Worm (Caenorhabditis elegans) whole organism, late embryonic: Measurements from ENCODE around the gene F41G4.13.

Experiments used
- C08G9.2 ChIP-seq: sonication (generic microtip); optimal IDR thresholded peaks from 2 replicates; lab custom pipeline; 2016; ENCODE audit warnings: mild to moderate bottlenecking, missing genetic modification characterization, moderate library complexity, missing compliant biosample characterization
- F13H6.1 ChIP-seq: sonication (generic microtip); optimal IDR thresholded peaks from 2 replicates; lab custom pipeline; 2016; ENCODE audit warnings: missing genetic modification characterization, missing compliant biosample characterization
- K09A11.1 ChIP-seq: sonication (generic microtip); optimal IDR thresholded peaks from 2 replicates; lab custom pipeline; 2017; ENCODE audit warnings: antibody characterized with exemption, mild to moderate bottlenecking, missing genetic modification characterization, missing compliant biosample characterization; ENCODE audit not compliant: insufficient read depth
- ceh-18 ChIP-seq: sonication (generic microtip); optimal IDR thresholded peaks from 2 replicates; lab custom pipeline; 2016; ENCODE audit warnings: missing genetic modification characterization, missing compliant biosample characterization
- ceh-2 ChIP-seq: sonication (generic microtip); optimal IDR thresholded peaks from 2 replicates; lab custom pipeline; 2016; ENCODE audit warnings: missing genotype, missing genetic modification characterization, missing compliant biosample characterization
- ceh-22 ChIP-seq: sonication (generic microtip); optimal IDR thresholded peaks from 2 replicates; lab custom pipeline; 2017; ENCODE audit warnings: missing biosample characterization, missing genetic modification characterization
- ceh-24 ChIP-seq: sonication (generic microtip); optimal IDR thresholded peaks from 2 replicates; lab custom pipeline; 2016; ENCODE audit warnings: mild to moderate bottlenecking, missing genetic modification characterization, missing compliant biosample characterization
- ceh-45 ChIP-seq: fragments of 200-800 bp; sonication (Bioruptor generic); IDR thresholded peaks from 2 replicates; pipeline ENCODE4 v1.3.6; 2022; ENCODE audit warnings: missing genetic modification reagents, missing genetic modification characterization, missing compliant biosample characterization
- ceh-48 ChIP-seq: sonication (generic microtip); optimal IDR thresholded peaks from 2 replicates; lab custom pipeline; 2016; ENCODE audit warnings: missing genetic modification characterization, inconsistent platforms, missing compliant biosample characterization
- dve-1 ChIP-seq: sonication (generic microtip); optimal IDR thresholded peaks from 2 replicates; lab custom pipeline; 2017; ENCODE audit warnings: antibody characterized with exemption, mild to moderate bottlenecking, missing genetic modification characterization, missing compliant biosample characterization
- elt-2 ChIP-seq: sonication (generic microtip); optimal IDR thresholded peaks from 2 replicates; lab custom pipeline; 2016; ENCODE audit warnings: missing genetic modification reagents, missing genetic modification characterization, missing compliant biosample characterization
- elt-4 ChIP-seq: sonication (generic microtip); optimal IDR thresholded peaks from 2 replicates; lab custom pipeline; 2016; ENCODE audit warnings: missing genetic modification characterization, missing compliant biosample characterization
- fkh-6 ChIP-seq: sonication (generic microtip); optimal IDR thresholded peaks from 2 replicates; lab custom pipeline; 2016; ENCODE audit warnings: missing genetic modification characterization, missing compliant biosample characterization
- hlh-13 ChIP-seq: fragments of 200-800 bp; sonication (Bioruptor generic); optimal IDR thresholded peaks from 2 replicates; lab custom pipeline; 2018; ENCODE audit warnings: mild to moderate bottlenecking, missing genetic modification characterization, missing compliant biosample characterization
- hlh-15 ChIP-seq: sonication (generic microtip); optimal IDR thresholded peaks from 2 replicates; lab custom pipeline; 2016; ENCODE audit warnings: missing genetic modification characterization, missing compliant biosample characterization
- lim-6 ChIP-seq: sonication (generic microtip); optimal IDR thresholded peaks from 2 replicates; lab custom pipeline; 2016; ENCODE audit warnings: missing genetic modification characterization, missing compliant biosample characterization
- lin-11 ChIP-seq: fragments of 200-800 bp; sonication (Bioruptor generic); optimal IDR thresholded peaks from 2 replicates; lab custom pipeline; 2018; ENCODE audit warnings: mild to moderate bottlenecking, missing genetic modification characterization, missing compliant biosample characterization
- madf-2 ChIP-seq: sonication (generic microtip); optimal IDR thresholded peaks from 2 replicates; lab custom pipeline; 2017; ENCODE audit warnings: missing genetic modification characterization, missing compliant biosample characterization
- nhr-11 ChIP-seq: fragments of 150-350 bp; optimal IDR thresholded peaks from 2 replicates; lab custom pipeline; 2014; ENCODE audit warnings: missing biosample characterization, missing genetic modification characterization
- nhr-232 ChIP-seq: sonication (generic microtip); optimal IDR thresholded peaks from 2 replicates; lab custom pipeline; 2016; ENCODE audit warnings: missing genetic modification characterization, missing compliant biosample characterization
- npax-4 ChIP-seq: sonication (generic microtip); optimal IDR thresholded peaks from 2 replicates; lab custom pipeline; 2016; ENCODE audit warnings: missing genetic modification characterization, missing compliant biosample characterization
- odd-2 ChIP-seq: sonication (generic microtip); optimal IDR thresholded peaks from 2 replicates; lab custom pipeline; 2017; ENCODE audit warnings: antibody characterized with exemption, mild to moderate bottlenecking, missing genetic modification characterization, missing compliant biosample characterization
- pag-3 ChIP-seq: sonication (generic microtip); optimal IDR thresholded peaks from 2 replicates; lab custom pipeline; 2016; ENCODE audit warnings: missing compliant biosample characterization, missing genetic modification characterization, borderline replicate concordance
- pat-9 ChIP-seq: fragments of 200-800 bp; sonication (Bioruptor generic); optimal IDR thresholded peaks from 2 replicates; lab custom pipeline; 2018; ENCODE audit warnings: mild to moderate bottlenecking, missing genetic modification characterization, moderate library complexity, missing compliant biosample characterization
- pax-1 ChIP-seq: fragments of 150-350 bp; optimal IDR thresholded peaks from 2 replicates; lab custom pipeline; 2014; ENCODE audit warnings: missing biosample characterization, missing genetic modification characterization
- pha-4 ChIP-seq: fragments of 150-350 bp; optimal IDR thresholded peaks from 2 replicates; lab custom pipeline; 2018; ENCODE audit warnings: missing biosample characterization, missing genetic modification reagents, missing genetic modification characterization
- pros-1 ChIP-seq: fragments of 150-350 bp; optimal IDR thresholded peaks from 2 replicates; lab custom pipeline; 2014; ENCODE audit warnings: missing biosample characterization, missing genetic modification reagents, missing genetic modification characterization
- sox-2 ChIP-seq: fragments of 200-800 bp; sonication (Bioruptor generic); IDR thresholded peaks from 2 replicates; pipeline ENCODE4 v1.3.6; 2022; ENCODE audit warnings: missing genetic modification reagents, missing genetic modification characterization, missing compliant biosample characterization
- tbx-2 ChIP-seq: sonication (generic microtip); optimal IDR thresholded peaks from 2 replicates; lab custom pipeline; 2016; ENCODE audit warnings: missing genetic modification characterization, missing compliant biosample characterization
- ttx-3 ChIP-seq: sonication (generic microtip); optimal IDR thresholded peaks from 2 replicates; lab custom pipeline; 2016; ENCODE audit warnings: missing genetic modification reagents, missing genetic modification characterization, missing compliant biosample characterization
- unc-3 ChIP-seq, 2 experiments: fragments of 200-800 bp in 1 of 2; sonication (Bioruptor generic) in 1 of 2; sonication (generic microtip) in 1 of 2; conservative IDR thresholded peaks in 1 of 2; optimal IDR thresholded peaks in 1 of 2; 2 replicates each; pipeline versions ENCODE4 v1.3.6 to Lab custom; 2016 to 2022; ENCODE audit warnings: missing compliant biosample characterization in 2 of 2, missing genetic modification characterization in 2 of 2, missing genetic modification reagents in 1 of 2
- unc-55 ChIP-seq: sonication (generic microtip); optimal IDR thresholded peaks from 2 replicates; lab custom pipeline; 2017; ENCODE audit warnings: missing biosample characterization, missing genetic modification reagents, missing genetic modification characterization
- unc-86 ChIP-seq: sonication (generic microtip); optimal IDR thresholded peaks from 2 replicates; lab custom pipeline; 2016; ENCODE audit warnings: missing genetic modification characterization, missing compliant biosample characterization
- zip-5 ChIP-seq: sonication (generic microtip); optimal IDR thresholded peaks from 2 replicates; lab custom pipeline; 2016; ENCODE audit warnings: missing genetic modification characterization, missing compliant biosample characterization
- ztf-16 ChIP-seq: sonication (generic microtip); optimal IDR thresholded peaks from 2 replicates; lab custom pipeline; 2017; ENCODE audit warnings: missing genetic modification characterization, missing compliant biosample characterization

Gene F41G4.13

ce11 chrX:16792700-16793176, 41.9 kb downstream of the F41G4.13 start, which contains the start of gene got-1.2:
Gene got-1.2, minus strand, starts transcription at chrX:16793126.
- TF ChIP-seq lin-11 (tag; lab: Kevin White, UChicago) (no peak), pat-9 (tag; lab: Kevin White, UChicago) (no peak), nhr-11 (no peak), fkh-6 (tag; lab: Kevin White, UChicago) (no peak), unc-3 (GFP tag; conservative IDR thresholded peaks at IDR 0.05; lab: Robert Waterston, UW) (no peak), unc-3 (tag; optimal IDR thresholded peaks at IDR 0.05; lab: Kevin White, UChicago) (no peak), ztf-16 (tag; lab: Kevin White, UChicago) (no peak), madf-2 (no peak), C08G9.2 (no peak), dve-1 (tag; lab: Kevin White, UChicago) (no peak)

ce11 chrX:16787152-16787551, 47.4 kb downstream of the F41G4.13 start:
- no peak for TF ChIP-seq ttx-3 (tag; lab: Kevin White, UChicago)
- TF ChIP-seq hlh-15 (tag; lab: Kevin White, UChicago): no peak
- TF ChIP-seq ceh-2 (tag; lab: Kevin White, UChicago): no peak

- TF ChIP-seq pha-4 (tag; lab: Kevin White, UChicago) (no peak), pax-1 (tag; lab: Kevin White, UChicago) (no peak), nhr-232 (tag; lab: Kevin White, UChicago) (no peak), tbx-2 (no peak), C08G9.2 (no peak), ceh-45 (no peak), F13H6.1 (tag; lab: Kevin White, UChicago) (no peak), unc-86 (tag; lab: Kevin White, UChicago) (no peak), npax-4 (tag; lab: Kevin White, UChicago) (no peak), unc-55 (GFP tag; lab: Kevin White, UChicago) (no peak), fkh-6 (tag; lab: Kevin White, UChicago) (no peak), elt-2 (tag; lab: Kevin White, UChicago) (no peak), pros-1 (tag; lab: Kevin White, UChicago) (no peak), elt-4 (tag; lab: Kevin White, UChicago) (no peak), ceh-24 (no peak)
Observed at ce11 chrX:16786021-16786488, 48.5 kb downstream of the F41G4.13 start, which contains the start of gene T01C8.2. Gene T01C8.2, plus strand, starts transcription at chrX:16786438.

ce11 chrX:16784038-16784437, 50.6 kb downstream of the F41G4.13 start:
- TF ChIP-seq K09A11.1 (tag; lab: Kevin White, UChicago): no peak
- no peak for TF ChIP-seq dve-1 (tag; lab: Kevin White, UChicago)
- no peak for TF ChIP-seq zip-5 (tag; lab: Kevin White, UChicago)
- no peak for TF ChIP-seq pag-3 (tag; lab: Kevin White, UChicago)
- TF ChIP-seq lim-6: no peak
- no peak for TF ChIP-seq hlh-13 (GFP tag; lab: Kevin White, UChicago)
- no peak for TF ChIP-seq tbx-2
- TF ChIP-seq sox-2 (GFP tag; lab: Robert Waterston, UW): no peak
- no peak for TF ChIP-seq ceh-48
- TF ChIP-seq elt-4 (tag; lab: Kevin White, UChicago): no peak
- no peak for TF ChIP-seq ceh-18
- TF ChIP-seq odd-2 (tag; lab: Kevin White, UChicago): no peak
- TF ChIP-seq ceh-22: no peak
- TF ChIP-seq elt-2 (tag; lab: Kevin White, UChicago): no peak
